Worm (Caenorhabditis elegans) whole organism, young adult: ENCODE results near the gene Y50D4B.1.

Source experiments
- athp-1 ChIP-seq: sonication (generic microtip); optimal IDR thresholded peaks from 2 replicates; lab custom pipeline; 2017; ENCODE audit warnings: mild to moderate bottlenecking, missing genetic modification characterization, missing compliant biosample characterization
- mes-4 ChIP-seq: sonication (generic microtip); optimal IDR thresholded peaks from 2 replicates; lab custom pipeline; 2016; ENCODE audit warnings: missing genotype, missing genetic modification characterization, missing compliant biosample characterization

DNA sequence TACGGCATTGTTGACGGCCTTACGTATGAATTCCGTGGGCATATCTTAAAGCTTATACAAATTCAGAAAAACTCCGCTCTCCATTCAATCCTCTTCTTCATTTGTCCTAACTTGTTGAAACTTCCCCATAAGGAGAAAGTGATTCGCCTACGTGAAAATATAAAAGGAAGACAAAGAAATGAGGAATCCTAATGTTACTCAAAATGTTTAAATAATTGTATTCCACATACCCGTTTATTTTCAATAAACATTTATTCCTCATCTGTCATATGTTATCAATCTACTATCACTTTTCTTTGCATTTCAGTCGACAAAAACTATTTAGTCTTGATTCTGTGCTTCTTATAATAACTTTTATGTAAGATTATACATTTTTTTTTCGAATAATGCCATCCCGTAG lies 24.8 kb upstream of the Y50D4B.1 start, which contains the start of gene clec-203:
- TF ChIP-seq athp-1 (tag; lab: Kevin White, UChicago) = no peak
- no peak for TF ChIP-seq mes-4
